Worm (Caenorhabditis elegans): ENCODE results near the gene F58B4.2.

ce11 chrV:10896295-10896694 is 22.0 kb downstream of the F58B4.2 start, which contains the start of gene F32D8.13:
- no peak for TF ChIP-seq nhr-179 (tag; optimal IDR thresholded peaks at IDR 0.05)
- TF ChIP-seq unc-130 (GFP tag; optimal IDR thresholded peaks at IDR 0.05) = no peak
- no peak for TF ChIP-seq madf-10 (tag; optimal IDR thresholded peaks at IDR 0.05)
- no peak for TF ChIP-seq ceh-58 (GFP tag; IDR thresholded peaks at IDR 0.05)
